Fruit fly (Drosophila melanogaster): Measurements from ENCODE around the gene HINT1.

DNA sequence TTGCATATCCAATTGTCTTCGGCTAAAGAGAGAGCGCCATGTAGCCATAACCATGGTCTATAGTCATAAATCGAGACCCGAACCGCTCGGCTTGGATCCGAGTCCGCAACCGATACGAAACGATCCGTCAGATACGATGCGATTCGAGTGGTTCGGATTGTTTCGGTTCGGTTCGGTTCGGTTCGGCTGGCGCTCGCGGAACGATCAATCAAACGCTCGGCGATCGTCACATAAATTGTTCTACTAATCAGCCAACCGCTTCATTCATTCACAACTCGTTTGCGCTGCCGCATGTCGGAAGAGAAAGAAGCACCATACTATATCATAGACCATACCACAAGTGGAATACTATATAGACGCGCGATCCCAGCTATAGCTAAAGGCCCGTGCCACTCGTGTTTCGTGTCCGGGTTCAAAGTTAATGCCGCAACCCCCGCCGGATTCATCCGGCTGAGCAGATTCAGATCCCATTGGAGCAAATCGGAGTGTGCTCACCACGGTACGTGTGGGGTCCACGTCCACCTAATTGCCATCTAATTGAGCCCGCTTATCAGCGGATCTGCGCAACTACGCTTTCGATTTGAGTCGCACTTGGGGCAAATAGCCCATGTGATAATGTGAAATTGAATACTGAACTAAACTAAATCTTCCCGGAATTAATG lies 38.2 kb downstream of the HINT1 start:
- TF ChIP-seq Ets98B (GFP tag; IDR thresholded peaks at IDR 0.05) (peak; percentile 37; the same call in 1 of the 2 replicates), CG9948 (tag; optimal IDR thresholded peaks at IDR 0.05) (no peak), EcR (GFP tag; optimal IDR thresholded peaks at IDR 0.05) (no peak), CG34367 (tag; optimal IDR thresholded peaks at IDR 0.05) (no peak), CG14655 (GFP tag; optimal IDR thresholded peaks at IDR 0.05) (no peak), rn (GFP tag; IDR thresholded peaks at IDR 0.05) (no peak), CG13204 (GFP tag; optimal IDR thresholded peaks at IDR 0.05) (peak; percentile 54), CG15710 (tag; optimal IDR thresholded peaks at IDR 0.05) (no peak), CG8159 (tag; optimal IDR thresholded peaks at IDR 0.05) (no peak), Pif1A (GFP tag; optimal IDR thresholded peaks at IDR 0.05) (no peak), Snoo (tag; optimal IDR thresholded peaks at IDR 0.05) (no peak)
